Fruit fly (Drosophila melanogaster) whole organism, prepupa: ENCODE measurements around the gene Or85f.

Experiments
- CG11294 ChIP-seq: fragments of 200-800 bp; sonication (Bioruptor generic); IDR thresholded peaks from 2 replicates; pipeline ENCODE4 v1.3.6; 2022; ENCODE audit warnings: missing biosample characterization, missing genetic modification characterization
- CG11762 ChIP-seq: fragments of 200-800 bp; sonication (Bioruptor generic); optimal IDR thresholded peaks from 3 replicates; lab custom pipeline; 2016; ENCODE audit warnings: missing biosample characterization, missing genetic modification characterization; ENCODE audit not compliant: insufficient read depth
- CG15336 ChIP-seq: fragments of 200-800 bp; sonication (Bioruptor generic); IDR thresholded peaks from 2 replicates; pipeline ENCODE4 v1.3.6; 2022; ENCODE audit warnings: missing biosample characterization, missing genetic modification characterization
- CG1621 ChIP-seq: fragments of 200-800 bp; sonication (Bioruptor generic); optimal IDR thresholded peaks from 3 replicates; lab custom pipeline; 2018; ENCODE audit warnings: missing biosample characterization, mild to moderate bottlenecking, missing genetic modification characterization
- CG16779 ChIP-seq: fragments of 200-800 bp; sonication (Bioruptor generic); optimal IDR thresholded peaks from 3 replicates; lab custom pipeline; 2017; ENCODE audit warnings: missing biosample characterization, mild to moderate bottlenecking, missing genetic modification characterization
- CG3032 ChIP-seq: fragments of 200-800 bp; optimal IDR thresholded peaks from 2 replicates; lab custom pipeline; 2019; ENCODE audit warnings: missing biosample characterization, mild to moderate bottlenecking, missing genetic modification characterization, moderate library complexity
- CG31627 ChIP-seq: fragments of 200-800 bp; sonication (Bioruptor generic); optimal IDR thresholded peaks from 3 replicates; lab custom pipeline; 2016; ENCODE audit warnings: missing biosample characterization, missing genetic modification characterization
- CG32006 ChIP-seq: fragments of 200-800 bp; sonication (Bioruptor generic); optimal IDR thresholded peaks from 3 replicates; lab custom pipeline; 2017; ENCODE audit warnings: missing biosample characterization, mild to moderate bottlenecking, missing genetic modification characterization
- CG6163 ChIP-seq: fragments of 200-800 bp; sonication (Bioruptor generic); IDR thresholded peaks from 3 replicates; pipeline ENCODE4 v1.3.6; 2022; ENCODE audit warnings: missing biosample characterization, missing genetic modification characterization
- CG6276 ChIP-seq: fragments of 200-800 bp; sonication (Bioruptor generic); optimal IDR thresholded peaks from 2 replicates; lab custom pipeline; 2017; ENCODE audit warnings: missing biosample characterization, mild to moderate bottlenecking, missing genetic modification characterization
- CG6792 ChIP-seq: fragments of 200-800 bp; sonication (Bioruptor generic); optimal IDR thresholded peaks from 3 replicates; lab custom pipeline; 2016; ENCODE audit warnings: missing biosample characterization, missing genetic modification characterization
- CG6808 ChIP-seq: fragments of 200-800 bp; sonication (Bioruptor generic); optimal IDR thresholded peaks from 3 replicates; lab custom pipeline; 2017; ENCODE audit warnings: missing biosample characterization, missing genetic modification characterization, mild to moderate bottlenecking, moderate library complexity, missing genetic modification reagents
- CG8319 ChIP-seq: fragments of 200-800 bp; sonication (Bioruptor generic); optimal IDR thresholded peaks from 3 replicates; lab custom pipeline; 2016; ENCODE audit warnings: missing biosample characterization, missing genetic modification characterization
- Eip75B ChIP-seq: fragments of 200-800 bp; sonication (Bioruptor generic); optimal IDR thresholded peaks from 3 replicates; lab custom pipeline; 2016; ENCODE audit warnings: missing biosample characterization, missing genetic modification characterization
- Eip78C ChIP-seq: fragments of 200-800 bp; sonication (Bioruptor generic); peaks from one replicate; lab custom pipeline; 2016; ENCODE audit warnings: missing biosample characterization, missing genetic modification characterization
- Eip93F ChIP-seq: fragments of 200-800 bp; sonication (Bioruptor generic); optimal IDR thresholded peaks from 2 replicates; lab custom pipeline; 2016; ENCODE audit warnings: missing biosample characterization, mild to moderate bottlenecking, missing genetic modification characterization
- Ets21C ChIP-seq: fragments of 200-800 bp; sonication (Bioruptor generic); optimal IDR thresholded peaks from 3 replicates; lab custom pipeline; 2016; ENCODE audit warnings: missing biosample characterization, missing genetic modification characterization
- Ets96B ChIP-seq: fragments of 200-800 bp; optimal IDR thresholded peaks from 2 replicates; lab custom pipeline; 2019; ENCODE audit warnings: missing biosample characterization, mild to moderate bottlenecking, missing genetic modification characterization, moderate library complexity
- Hr38 ChIP-seq: sonication (Bioruptor generic); optimal IDR thresholded peaks from 2 replicates; lab custom pipeline; 2016; ENCODE audit warnings: missing biosample characterization, missing genetic modification characterization
- Hr39 ChIP-seq: fragments of 200-800 bp; sonication (Bioruptor generic); optimal IDR thresholded peaks from 2 replicates; lab custom pipeline; 2016; ENCODE audit warnings: missing biosample characterization, missing genetic modification characterization
- Hr4 ChIP-seq: fragments of 200-800 bp; sonication (Bioruptor generic); optimal IDR thresholded peaks from 3 replicates; lab custom pipeline; 2016; ENCODE audit warnings: missing biosample characterization, missing genetic modification characterization
- Lpt ChIP-seq: fragments of 200-800 bp; sonication (Bioruptor generic); optimal IDR thresholded peaks from 3 replicates; lab custom pipeline; 2016; ENCODE audit warnings: missing biosample characterization, missing genetic modification characterization
- Met ChIP-seq: fragments of 200-800 bp; sonication (Bioruptor generic); optimal IDR thresholded peaks from 3 replicates; lab custom pipeline; 2016; ENCODE audit warnings: missing biosample characterization, missing genetic modification characterization
- OdsH ChIP-seq: fragments of 200-800 bp; sonication (Bioruptor generic); optimal IDR thresholded peaks from 3 replicates; lab custom pipeline; 2016; ENCODE audit warnings: missing biosample characterization, missing genetic modification characterization
- Smox ChIP-seq: fragments of 200-800 bp; sonication (Bioruptor generic); optimal IDR thresholded peaks from 3 replicates; lab custom pipeline; 2016; ENCODE audit warnings: missing biosample characterization, missing genetic modification characterization
- Sox102F ChIP-seq: fragments of 200-800 bp; sonication (Bioruptor generic); optimal IDR thresholded peaks from 2 replicates; lab custom pipeline; 2016; ENCODE audit warnings: missing biosample characterization, mild to moderate bottlenecking, missing genetic modification characterization
- achi ChIP-seq: fragments of 200-800 bp; sonication (Bioruptor generic); optimal IDR thresholded peaks from 3 replicates; lab custom pipeline; 2016; ENCODE audit warnings: missing biosample characterization, missing genetic modification characterization
- acj6 ChIP-seq: fragments of 200-800 bp; sonication (Bioruptor generic); optimal IDR thresholded peaks from 3 replicates; lab custom pipeline; 2016; ENCODE audit warnings: missing biosample characterization, missing genetic modification characterization
- cyc ChIP-seq: fragments of 200-800 bp; sonication (Bioruptor generic); optimal IDR thresholded peaks from 3 replicates; lab custom pipeline; 2016; ENCODE audit warnings: missing biosample characterization, missing genetic modification characterization
- eg ChIP-seq: fragments of 200-800 bp; sonication (Bioruptor generic); IDR thresholded peaks from 3 replicates; pipeline ENCODE4 v1.3.6; 2022; ENCODE audit warnings: missing biosample characterization, missing genetic modification characterization
- fd59A ChIP-seq: fragments of 200-800 bp; sonication (Bioruptor generic); optimal IDR thresholded peaks from 2 replicates; lab custom pipeline; 2017; ENCODE audit warnings: missing biosample characterization, mild to moderate bottlenecking, missing genetic modification characterization, missing genetic modification reagents
- fd85E ChIP-seq: fragments of 200-800 bp; sonication (Bioruptor generic); optimal IDR thresholded peaks from 3 replicates; lab custom pipeline; 2016; ENCODE audit warnings: missing biosample characterization, missing genetic modification characterization
- fkh ChIP-seq: fragments of 200-800 bp; sonication (Bioruptor generic); optimal IDR thresholded peaks from 3 replicates; lab custom pipeline; 2017; ENCODE audit warnings: missing biosample characterization, mild to moderate bottlenecking, missing genetic modification characterization, moderate library complexity
- lz ChIP-seq: fragments of 200-800 bp; sonication (Bioruptor generic); optimal IDR thresholded peaks from 3 replicates; lab custom pipeline; 2016; ENCODE audit warnings: missing biosample characterization, missing genetic modification characterization
- net ChIP-seq: fragments of 200-800 bp; sonication (Bioruptor generic); optimal IDR thresholded peaks from 3 replicates; lab custom pipeline; 2016; ENCODE audit warnings: missing biosample characterization, missing genetic modification characterization
- pdm3 ChIP-seq: fragments of 200-800 bp; sonication (Bioruptor generic); optimal IDR thresholded peaks from 3 replicates; lab custom pipeline; 2016; ENCODE audit warnings: missing biosample characterization, missing genetic modification characterization
- salr ChIP-seq, 2 experiments: fragments of 200-800 bp; sonication (Bioruptor generic); optimal IDR thresholded peaks; 3 replicates each; lab custom pipeline; 2016 to 2018; ENCODE audit warnings: missing biosample characterization in 2 of 2, missing genetic modification characterization in 2 of 2, mild to moderate bottlenecking in 1 of 2
- spab ChIP-seq: fragments of 200-800 bp; sonication (Bioruptor generic); optimal IDR thresholded peaks from 2 replicates; lab custom pipeline; 2017; ENCODE audit warnings: missing biosample characterization, mild to moderate bottlenecking, missing genetic modification characterization, missing genetic modification reagents
- ss ChIP-seq, 2 experiments: fragments of 200-800 bp; sonication (Bioruptor generic); optimal IDR thresholded peaks; 2 replicates in 1 of 2; 3 replicates in 1 of 2; lab custom pipeline; 2017 to 2018; ENCODE audit warnings: mild to moderate bottlenecking in 2 of 2, missing biosample characterization in 2 of 2, missing genetic modification characterization in 2 of 2, moderate library complexity in 1 of 2
- svp ChIP-seq: fragments of 200-800 bp; sonication (Bioruptor generic); peaks from one replicate; lab custom pipeline; 2016; ENCODE audit warnings: missing biosample characterization, missing genetic modification characterization
- topi ChIP-seq: fragments of 200-800 bp; sonication (Bioruptor generic); optimal IDR thresholded peaks from 3 replicates; lab custom pipeline; 2016; ENCODE audit warnings: missing biosample characterization, missing genetic modification characterization
- vri ChIP-seq: fragments of 200-800 bp; sonication (Bioruptor generic); optimal IDR thresholded peaks from 3 replicates; lab custom pipeline; 2016; ENCODE audit warnings: missing biosample characterization, mild to moderate bottlenecking, missing genetic modification characterization

Gene Or85f

dm6 chr3R:9388972-9389371, 9.0 kb upstream of the Or85f start (continued):
- TF ChIP-seq CG6808 (GFP tag; lab: Kevin White, UChicago) (peak; percentile 88), achi (no peak), Met (GFP tag; lab: Kevin White, UChicago) (no peak), CG1621 (tag; lab: Kevin White, UChicago) (peak; percentile 65), CG3032 (peak; percentile 39), Sox102F (no peak), CG11294 (no peak), eg (peak; percentile 40; the same call in 1 of the 3 replicates), fkh (GFP tag; lab: Kevin White, UChicago) (no peak), Hr4 (GFP tag; lab: Kevin White, UChicago) (no peak), Smox (GFP tag; lab: Kevin White, UChicago) (no peak), topi (GFP tag; lab: Kevin White, UChicago) (no peak), CG8319 (GFP tag; lab: Kevin White, UChicago) (no peak), Lpt (GFP tag; lab: Kevin White, UChicago) (peak; percentile 9), acj6 (GFP tag; lab: Kevin White, UChicago) (no peak), spab (GFP tag; lab: Kevin White, UChicago) (peak; percentile 76), lz (GFP tag; lab: Kevin White, UChicago) (no peak), OdsH (no peak), Hr38 (GFP tag; lab: Kevin White, UChicago) (no peak), CG11762 (GFP tag; lab: Kevin White, UChicago) (peak; percentile 5), CG6276 (peak; percentile 69), Eip75B (GFP tag; lab: Kevin White, UChicago) (no peak)
- TF ChIP-seq, all 60 proteins: peak for 21

dm6 chr3R:9390201-9390600, 7.8 kb upstream of the Or85f start:
- TF ChIP-seq fkh (GFP tag; lab: Kevin White, UChicago) (peak; percentile 93), CG31627 (no peak)

- TF ChIP-seq Ets21C (GFP tag; lab: Kevin White, UChicago) (no peak), CG6792 (GFP tag; lab: Kevin White, UChicago) (no peak), lz (GFP tag; lab: Kevin White, UChicago) (no peak), Smox (GFP tag; lab: Kevin White, UChicago) (no peak), CG31627 (no peak), Hr39 (GFP tag; lab: Kevin White, UChicago) (no peak), Eip93F (GFP tag; lab: Kevin White, UChicago) (no peak), Eip78C (GFP tag; lab: Kevin White, UChicago) (no peak), Ets96B (tag; lab: Kevin White, UChicago) (no peak), cyc (no peak), CG16779 (tag; lab: Kevin White, UChicago) (no peak)
These were observed 5.6 kb upstream of the Or85f start for dm6 chr3R:9392421-9392820.

DNA sequence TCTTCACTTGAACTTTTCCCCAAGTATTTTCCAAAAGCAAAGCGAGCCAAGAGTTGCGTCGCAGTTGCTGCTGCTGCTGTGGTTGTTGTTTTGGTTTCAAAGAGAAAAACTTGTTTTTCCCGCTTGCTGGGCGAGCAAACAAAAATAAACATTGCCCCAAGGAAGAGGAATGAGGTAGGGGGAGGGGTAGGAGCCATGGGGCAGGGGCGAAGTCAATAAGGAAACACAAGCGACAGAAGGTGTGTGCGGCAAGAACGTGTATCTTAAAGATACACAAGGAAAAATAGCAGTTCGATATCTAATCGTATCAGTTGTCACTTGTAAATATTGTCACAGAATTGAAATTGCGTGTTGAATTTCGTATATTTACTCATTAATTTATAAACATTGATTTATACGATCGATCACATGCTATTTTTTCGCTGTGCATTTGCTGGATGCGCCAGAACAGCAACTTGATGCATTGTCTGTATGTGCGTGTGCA, 4.4 kb upstream of the Or85f start:
- TF ChIP-seq lz (GFP tag; lab: Kevin White, UChicago) (peak; percentile 91), salr (GFP tag; optimal IDR thresholded peaks at IDR 0.05; lab: Kevin White, UChicago) (peak; percentile 95 to 96), net (GFP tag; lab: Kevin White, UChicago) (peak; percentile 93), ss (GFP tag; optimal IDR thresholded peaks at IDR 0.05; lab: Kevin White, UChicago) (peak; percentile 97 to 98), Sox102F (peak; percentile 92), fkh (GFP tag; lab: Kevin White, UChicago) (peak; percentile 93), Ets21C (GFP tag; lab: Kevin White, UChicago) (peak; percentile 87), Hr39 (GFP tag; lab: Kevin White, UChicago) (peak; percentile 91), Eip75B (GFP tag; lab: Kevin White, UChicago) (peak; percentile 94), CG32006 (GFP tag; lab: Kevin White, UChicago) (peak; percentile 95), CG8319 (GFP tag; lab: Kevin White, UChicago) (peak; percentile 93), topi (GFP tag; lab: Kevin White, UChicago) (peak; percentile 92), fd85E (GFP tag; lab: Kevin White, UChicago) (peak; percentile 81), Ets96B (tag; lab: Kevin White, UChicago) (peak; percentile 98), CG11294 (peak; percentile 83), Eip93F (GFP tag; lab: Kevin White, UChicago) (peak; percentile 70), CG6276 (peak; percentile 96), cyc (peak; percentile 91), OdsH (peak; percentile 95), fd59A (GFP tag; lab: Kevin White, UChicago) (peak; percentile 97), Hr4 (GFP tag; lab: Kevin White, UChicago) (peak; percentile 86), Smox (GFP tag; lab: Kevin White, UChicago) (peak; percentile 91), svp (GFP tag; lab: Kevin White, UChicago) (peak; percentile 94), CG1621 (tag; lab: Kevin White, UChicago) (peak; percentile 96), Met (GFP tag; lab: Kevin White, UChicago) (peak; percentile 94), CG15336 (GFP tag; lab: Robert Waterston, UW) (peak; percentile 96), Hr38 (GFP tag; lab: Kevin White, UChicago) (no peak), vri (peak; percentile 89), CG6163 (GFP tag; lab: Robert Waterston, UW) (peak; percentile 98), pdm3 (GFP tag; lab: Kevin White, UChicago) (peak; percentile 92), CG6808 (GFP tag; lab: Kevin White, UChicago) (peak; percentile 97), CG16779 (tag; lab: Kevin White, UChicago) (peak; percentile 92)
